Worm (Caenorhabditis elegans) whole organism, L4/young adult: ENCODE data around the gene fbxb-64.

Experiments used
- W03F9.2 ChIP-seq: fragments of 150-350 bp; optimal IDR thresholded peaks from 2 replicates; lab custom pipeline; 2014; ENCODE audit warnings: missing biosample characterization, missing genetic modification characterization
- dao-5 ChIP-seq: sonication (generic microtip); optimal IDR thresholded peaks from 2 replicates; lab custom pipeline; 2016; ENCODE audit warnings: missing genotype, missing genetic modification characterization, moderate library complexity, missing compliant biosample characterization
- him-1 ChIP-seq: sonication (generic microtip); optimal IDR thresholded peaks from 2 replicates; lab custom pipeline; 2016; ENCODE audit warnings: missing genotype, missing genetic modification reagents, missing genetic modification characterization, missing compliant biosample characterization

The fbxb-64 gene

ce11 chrV:19355219-19355618, 42.1 kb downstream of the fbxb-64 start:
- TF ChIP-seq him-1: no peak

- TF ChIP-seq him-1: no peak
- TF ChIP-seq W03F9.2 (tag; lab: Kevin White, UChicago): no peak
- no peak for TF ChIP-seq dao-5 (tag; lab: Kevin White, UChicago)
Measured at ce11 chrV:19356717-19357116, 43.6 kb downstream of the fbxb-64 start.

- TF ChIP-seq dao-5 (tag; lab: Kevin White, UChicago): no peak
- TF ChIP-seq him-1: no peak
- TF ChIP-seq W03F9.2 (tag; lab: Kevin White, UChicago): no peak
Measured at ce11 chrV:19358039-19358438, 45.0 kb downstream of the fbxb-64 start.

ce11 chrV:19362568-19362967, 49.5 kb downstream of the fbxb-64 start, which contains the start of gene C14B4.2:
Gene C14B4.2, minus strand, starts transcription at chrV:19362668.
- TF ChIP-seq him-1 (no peak), W03F9.2 (tag; lab: Kevin White, UChicago) (no peak), dao-5 (tag; lab: Kevin White, UChicago) (no peak)
